Worm (Caenorhabditis elegans) whole organism, early embryonic: ENCODE results near the gene adt-2.

ENCODE experiments used
- B0310.2 ChIP-seq: sonication (generic microtip); optimal IDR thresholded peaks from 2 replicates; lab custom pipeline; 2016; ENCODE audit warnings: mild to moderate bottlenecking, missing genetic modification characterization, missing compliant biosample characterization
- F13C5.2 ChIP-seq: sonication (generic microtip); optimal IDR thresholded peaks from 2 replicates; lab custom pipeline; 2017; ENCODE audit warnings: mild to moderate bottlenecking, missing genetic modification characterization, inconsistent platforms, missing compliant biosample characterization
- aly-1 ChIP-seq: sonication (generic microtip); optimal IDR thresholded peaks from 2 replicates; lab custom pipeline; 2016; ENCODE audit warnings: missing genetic modification characterization, missing compliant biosample characterization
- ama-1 ChIP-seq: fragments of 150-350 bp; optimal IDR thresholded peaks from 2 replicates; lab custom pipeline; 2014
- ceh-13 ChIP-seq: fragments of 200-800 bp; sonication (Bioruptor generic); optimal IDR thresholded peaks from 2 replicates; lab custom pipeline; 2018; ENCODE audit warnings: mild to moderate bottlenecking, missing genetic modification characterization, missing compliant biosample characterization
- ceh-36 ChIP-seq: sonication (generic microtip); optimal IDR thresholded peaks from 2 replicates; lab custom pipeline; 2016; ENCODE audit warnings: missing genetic modification characterization, inconsistent platforms, missing compliant biosample characterization
- ets-7 ChIP-seq: sonication (generic microtip); optimal IDR thresholded peaks from 2 replicates; lab custom pipeline; 2016; ENCODE audit warnings: missing genotype, missing genetic modification characterization, missing compliant biosample characterization
- flt-1 ChIP-seq: fragments of 200-800 bp; sonication (Bioruptor generic); IDR thresholded peaks from 2 replicates; pipeline ENCODE4 v1.3.6; 2022; ENCODE audit warnings: missing genetic modification characterization, missing compliant biosample characterization
- hmbx-1 ChIP-seq: sonication (generic microtip); optimal IDR thresholded peaks from 2 replicates; lab custom pipeline; 2016; ENCODE audit warnings: mild to moderate bottlenecking, missing genetic modification characterization, missing compliant biosample characterization
- hmg-4 ChIP-seq: fragments of 200-800 bp; sonication (Bioruptor generic); optimal IDR thresholded peaks from 2 replicates; lab custom pipeline; 2018; ENCODE audit warnings: mild to moderate bottlenecking, missing genetic modification characterization, missing compliant biosample characterization
- hnd-1 ChIP-seq: sonication (generic microtip); optimal IDR thresholded peaks from 2 replicates; lab custom pipeline; 2016; ENCODE audit warnings: missing genetic modification characterization, missing compliant biosample characterization
- pes-1 ChIP-seq: fragments of 200-800 bp; sonication (Bioruptor generic); IDR thresholded peaks from 2 replicates; pipeline ENCODE4 v1.3.6; 2022; ENCODE audit warnings: missing genetic modification reagents, missing genetic modification characterization, missing compliant biosample characterization
- scrt-1 ChIP-seq: fragments of 200-800 bp; sonication (Bioruptor generic); IDR thresholded peaks from 2 replicates; pipeline ENCODE4 v1.3.6; 2022; ENCODE audit warnings: missing genetic modification characterization, missing compliant biosample characterization
- sea-1 ChIP-seq: fragments of 200-800 bp; sonication (Bioruptor generic); conservative IDR thresholded peaks from 2 replicates; pipeline ENCODE4 v1.3.6; 2022; ENCODE audit warnings: missing genetic modification characterization, missing compliant biosample characterization
- tbx-11 ChIP-seq: fragments of 200-800 bp; sonication (Bioruptor generic); IDR thresholded peaks from 2 replicates; pipeline ENCODE4 v1.3.6; 2022; ENCODE audit warnings: missing genetic modification characterization, missing compliant biosample characterization
- tbx-37 ChIP-seq: fragments of 200-800 bp; sonication (Bioruptor generic); conservative IDR thresholded peaks from 2 replicates; pipeline ENCODE4 v1.3.6; 2022; ENCODE audit warnings: missing genetic modification reagents, missing genetic modification characterization, missing compliant biosample characterization
- tra-4 ChIP-seq: sonication (generic microtip); optimal IDR thresholded peaks from 2 replicates; lab custom pipeline; 2017; ENCODE audit warnings: missing genetic modification characterization, missing compliant biosample characterization

adt-2 gene

ce11 chrX:7573629-7574028, 12.4 kb upstream of the adt-2 start:
- TF ChIP-seq flt-1 (no peak), hnd-1 (no peak), sea-1 (GFP tag; lab: Robert Waterston, UW) (no peak), ets-7 (tag; lab: Kevin White, UChicago) (no peak), tbx-11 (GFP tag; lab: Robert Waterston, UW) (no peak), tbx-37 (GFP tag; lab: Robert Waterston, UW) (no peak), ceh-13 (GFP tag; lab: Kevin White, UChicago) (no peak)

- TF ChIP-seq flt-1 = no peak
- TF ChIP-seq aly-1 (tag; lab: Kevin White, UChicago) = no peak
- TF ChIP-seq ama-1 (lab: Kevin White, UChicago) = no peak
- no peak for TF ChIP-seq ceh-36 (tag; lab: Kevin White, UChicago)
- TF ChIP-seq hmg-4 = no peak
- no peak for TF ChIP-seq hnd-1
- no peak for TF ChIP-seq ets-7 (tag; lab: Kevin White, UChicago)
- TF ChIP-seq ceh-13 (GFP tag; lab: Kevin White, UChicago) = no peak
- TF ChIP-seq pes-1 (GFP tag; lab: Robert Waterston, UW) = no peak
- TF ChIP-seq tbx-11 (GFP tag; lab: Robert Waterston, UW) = no peak
- no peak for TF ChIP-seq scrt-1 (GFP tag; lab: Robert Waterston, UW)
- TF ChIP-seq hmbx-1 = no peak
These were observed 10.1 kb upstream of the adt-2 start for ce11 chrX:7575939-7576338.

ce11 chrX:7577458-7578158, 8.4 kb upstream of the adt-2 start:
- TF ChIP-seq hmg-4 (peak; percentile 14), pes-1 (GFP tag; lab: Robert Waterston, UW) (no peak), ceh-13 (GFP tag; lab: Kevin White, UChicago) (no peak)

- no peak for TF ChIP-seq F13C5.2 (tag; lab: Kevin White, UChicago)
- TF ChIP-seq hmbx-1 = no peak
- TF ChIP-seq scrt-1 (GFP tag; lab: Robert Waterston, UW) = no peak
- TF ChIP-seq aly-1 (tag; lab: Kevin White, UChicago) = no peak
- no peak for TF ChIP-seq B0310.2 (tag; lab: Kevin White, UChicago)
- no peak for TF ChIP-seq hnd-1
- TF ChIP-seq flt-1 = no peak
- TF ChIP-seq tbx-37 (GFP tag; lab: Robert Waterston, UW) = no peak
- TF ChIP-seq ceh-36 (tag; lab: Kevin White, UChicago) = no peak
- no peak for TF ChIP-seq hmg-4
- no peak for TF ChIP-seq pes-1 (GFP tag; lab: Robert Waterston, UW)
- no peak for TF ChIP-seq tra-4 (tag; lab: Kevin White, UChicago)
- TF ChIP-seq ets-7 (tag; lab: Kevin White, UChicago) = no peak
- no peak for TF ChIP-seq sea-1 (GFP tag; lab: Robert Waterston, UW)
- no peak for TF ChIP-seq tbx-11 (GFP tag; lab: Robert Waterston, UW)
- no peak for TF ChIP-seq ceh-13 (GFP tag; lab: Kevin White, UChicago)
- TF ChIP-seq ama-1 (lab: Kevin White, UChicago) = no peak
These were observed 7.7 kb upstream of the adt-2 start for ce11 chrX:7578308-7578707.

- TF ChIP-seq scrt-1 (GFP tag; lab: Robert Waterston, UW) (no peak), hmbx-1 (no peak), pes-1 (GFP tag; lab: Robert Waterston, UW) (no peak), tra-4 (tag; lab: Kevin White, UChicago) (no peak), F13C5.2 (tag; lab: Kevin White, UChicago) (no peak)
These were observed 3.8 kb upstream of the adt-2 start for ce11 chrX:7582223-7582622.

- TF ChIP-seq sea-1 (GFP tag; lab: Robert Waterston, UW) (no peak), ama-1 (lab: Kevin White, UChicago) (no peak), tbx-11 (GFP tag; lab: Robert Waterston, UW) (no peak), ceh-36 (tag; lab: Kevin White, UChicago) (no peak), tra-4 (tag; lab: Kevin White, UChicago) (no peak), B0310.2 (tag; lab: Kevin White, UChicago) (no peak), hmg-4 (no peak), ets-7 (tag; lab: Kevin White, UChicago) (no peak), tbx-37 (GFP tag; lab: Robert Waterston, UW) (no peak), scrt-1 (GFP tag; lab: Robert Waterston, UW) (no peak)
These were observed 2.1 kb upstream of the adt-2 start for ce11 chrX:7583930-7584329.

ce11 chrX:7586588-7586987, 579 bp downstream of the adt-2 start:
- TF ChIP-seq ama-1 (lab: Kevin White, UChicago) (no peak), hnd-1 (no peak), pes-1 (GFP tag; lab: Robert Waterston, UW) (no peak), tbx-11 (GFP tag; lab: Robert Waterston, UW) (no peak), ceh-36 (tag; lab: Kevin White, UChicago) (no peak), ceh-13 (GFP tag; lab: Kevin White, UChicago) (no peak), sea-1 (GFP tag; lab: Robert Waterston, UW) (no peak), hmbx-1 (no peak), flt-1 (no peak)

- TF ChIP-seq hnd-1 = no peak
- no peak for TF ChIP-seq ama-1 (lab: Kevin White, UChicago)
- TF ChIP-seq B0310.2 (tag; lab: Kevin White, UChicago) = no peak
- TF ChIP-seq sea-1 (GFP tag; lab: Robert Waterston, UW) = no peak
- no peak for TF ChIP-seq scrt-1 (GFP tag; lab: Robert Waterston, UW)
- no peak for TF ChIP-seq hmg-4
- no peak for TF ChIP-seq tra-4 (tag; lab: Kevin White, UChicago)
- no peak for TF ChIP-seq F13C5.2 (tag; lab: Kevin White, UChicago)
- TF ChIP-seq tbx-37 (GFP tag; lab: Robert Waterston, UW) = no peak
- no peak for TF ChIP-seq ceh-13 (GFP tag; lab: Kevin White, UChicago)
- no peak for TF ChIP-seq pes-1 (GFP tag; lab: Robert Waterston, UW)
- TF ChIP-seq hmbx-1 = no peak
- no peak for TF ChIP-seq flt-1
- no peak for TF ChIP-seq ets-7 (tag; lab: Kevin White, UChicago)
- TF ChIP-seq ceh-36 (tag; lab: Kevin White, UChicago) = no peak
- no peak for TF ChIP-seq aly-1 (tag; lab: Kevin White, UChicago)
- no peak for TF ChIP-seq tbx-11 (GFP tag; lab: Robert Waterston, UW)
These were observed 1.8 kb downstream of the adt-2 start for ce11 chrX:7587741-7588235.
